Worm (Caenorhabditis elegans): Measurements from ENCODE around the gene mut-7.

The mut-7 gene

DNA sequence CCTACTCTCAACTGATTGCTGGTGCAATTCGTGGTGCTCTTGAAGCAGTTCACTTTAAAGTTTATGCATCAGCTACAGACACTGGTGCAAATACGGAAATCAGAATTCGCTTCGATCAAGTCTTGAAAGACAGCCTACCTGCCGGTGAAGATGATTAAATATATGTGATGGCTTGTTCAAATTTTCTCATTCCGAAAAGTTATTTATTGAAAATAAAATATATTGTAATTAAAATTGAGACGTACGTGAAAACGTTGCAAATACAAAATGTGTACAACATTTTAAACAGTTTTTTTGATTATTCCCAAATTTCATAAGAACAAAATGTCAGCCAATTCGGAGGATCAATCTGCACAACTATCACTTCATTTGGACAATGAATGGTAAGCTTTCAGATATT, 15.3 kb downstream of the mut-7 start, which contains the start of gene ZK1098.6:
ZK1098.6 (plus strand) TSS at position 301 of the 400 bp plus-strand sequence.
- TF ChIP-seq hrde-1 (tag; optimal IDR thresholded peaks at IDR 0.05; ENCODE audit: borderline replicate concordance) (no peak), B0019.2 (GFP tag; conservative IDR thresholded peaks at IDR 0.05) (no peak), B0035.1 (tag; optimal IDR thresholded peaks at IDR 0.05) (no peak), zfh-2 (GFP tag; conservative IDR thresholded peaks at IDR 0.05) (no peak), dpff-1 (tag; optimal IDR thresholded peaks at IDR 0.05) (no peak), Y79H2A.3 (GFP tag; conservative IDR thresholded peaks at IDR 0.05) (no peak)

DNA sequence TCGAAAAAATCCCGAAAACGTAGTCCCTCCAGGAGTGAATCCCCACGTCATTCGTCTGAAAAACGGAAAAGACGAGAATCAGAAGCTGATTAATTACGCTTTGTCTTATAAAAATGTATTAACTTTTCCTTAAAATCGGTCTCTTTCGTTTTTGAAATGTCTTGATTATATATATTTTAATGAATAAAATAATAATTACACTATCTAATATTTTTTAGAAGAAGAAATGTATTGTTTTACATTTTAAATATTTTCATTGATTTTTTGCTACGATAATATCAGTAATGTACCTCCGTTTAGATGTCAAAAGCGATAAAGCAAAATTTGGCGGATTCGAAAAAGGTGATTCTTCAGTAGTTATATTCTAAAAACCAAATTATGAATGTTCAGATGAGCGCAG, 16.9 kb downstream of the mut-7 start, which contains the start of gene trpp-3:
trpp-3 (plus strand) TSS at position 301 of the 400 bp plus-strand sequence.
- TF ChIP-seq lin-26 (GFP tag; IDR thresholded peaks at IDR 0.05) (no peak), hmg-20 (GFP tag; IDR thresholded peaks at IDR 0.05) (no peak), snpc-3.4 (tag; optimal IDR thresholded peaks at IDR 0.05) (no peak), attf-6 (GFP tag; IDR thresholded peaks at IDR 0.05) (no peak), ztf-25 (GFP tag; IDR thresholded peaks at IDR 0.05) (no peak), ceh-100 (GFP tag; IDR thresholded peaks at IDR 0.05) (no peak), cebp-2 (GFP tag; IDR thresholded peaks at IDR 0.05) (no peak)

ce11 chrIII:9523581-9523980, 18.6 kb downstream of the mut-7 start, which contains the start of gene mrps-23:
Gene mrps-23, minus strand, starts transcription at chrIII:9523672.
- TF ChIP-seq madf-3 (GFP tag; IDR thresholded peaks at IDR 0.05) (0 out of 2 replicates have a peak, but pooled peaks have one; percentile 25), pbrm-1 (GFP tag; IDR thresholded peaks at IDR 0.05) (0 out of 2 replicates have a peak, but pooled peaks have one; percentile 11), cebp-1 (GFP tag; IDR thresholded peaks at IDR 0.05) (no peak), cebp-1 (tag; optimal IDR thresholded peaks at IDR 0.05) (peak; percentile 13), F22D6.2 (tag; optimal IDR thresholded peaks at IDR 0.05) (no peak), mcd-1 (GFP tag; IDR thresholded peaks at IDR 0.05) (0 out of 2 replicates have a peak, but pooled peaks have one; percentile 7), dox-1 (GFP tag; IDR thresholded peaks at IDR 0.05) (0 out of 2 replicates have a peak, but pooled peaks have one; percentile 33), F23B12.7 (tag; optimal IDR thresholded peaks at IDR 0.05; ENCODE audit: insufficient read depth) (peak; percentile 33), let-526 (GFP tag; IDR thresholded peaks at IDR 0.05) (no peak), Y53G8AR.9 (GFP tag; conservative IDR thresholded peaks at IDR 0.05) (0 out of 2 replicates have a peak, but pooled peaks have one; percentile 8), ztf-18 (tag; optimal IDR thresholded peaks at IDR 0.05) (peak; percentile 43), nfya-1 (tag; optimal IDR thresholded peaks at IDR 0.05; ENCODE audit: borderline replicate concordance, insufficient read depth) (no peak)

- TF ChIP-seq pha-4 (tag; optimal IDR thresholded peaks at IDR 0.05) = no peak
- TF ChIP-seq let-607 (tag; optimal IDR thresholded peaks at IDR 0.05) = peak in 1 of 2 experiments; percentile 54
- TF ChIP-seq egl-44 (GFP tag; IDR thresholded peaks at IDR 0.05) = no peak
- TF ChIP-seq egrh-3 (GFP tag; IDR thresholded peaks at IDR 0.05) = no peak
- TF ChIP-seq hsf-1 (GFP tag; IDR thresholded peaks at IDR 0.05) = peak; percentile 35; the same call in 1 of the 2 replicates
- peak; percentile 80 for TF ChIP-seq B0336.3 (GFP tag; IDR thresholded peaks at IDR 0.05)
- 0 out of 2 replicates have a peak, but pooled peaks have one; percentile 33 for TF ChIP-seq B0019.2 (GFP tag; conservative IDR thresholded peaks at IDR 0.05)
- TF ChIP-seq cebp-1 (GFP tag; IDR thresholded peaks at IDR 0.05) = no peak
- peak; percentile 78 for TF ChIP-seq cebp-1 (tag; optimal IDR thresholded peaks at IDR 0.05)
- TF ChIP-seq madf-6 (GFP tag; IDR thresholded peaks at IDR 0.05) = peak; percentile 79
- TF ChIP-seq nhr-80 (tag; optimal IDR thresholded peaks at IDR 0.05) = peak; percentile 76
- TF ChIP-seq C06A6.2 (GFP tag; conservative IDR thresholded peaks at IDR 0.05) = peak; percentile 54; the same call in 1 of the 2 replicates
- TF ChIP-seq lin-35 (GFP tag; optimal IDR thresholded peaks at IDR 0.05) = peak in 2 of 3 experiments; percentile 28 to 83
- TF ChIP-seq rec-8 (tag; optimal IDR thresholded peaks at IDR 0.05) = no peak
- peak; percentile 40 for TF ChIP-seq ztf-26 (tag; optimal IDR thresholded peaks at IDR 0.05)
- TF ChIP-seq F37B4.10 (GFP tag; IDR thresholded peaks at IDR 0.05) = no peak
- no peak for TF ChIP-seq dpff-1 (tag; optimal IDR thresholded peaks at IDR 0.05)
- no peak for TF ChIP-seq nhr-120 (GFP tag; IDR thresholded peaks at IDR 0.05)
- peak; percentile 64; the same call in 1 of the 2 replicates for TF ChIP-seq hmg-20 (GFP tag; IDR thresholded peaks at IDR 0.05)
- peak; percentile 69 for TF ChIP-seq tlf-1 (GFP tag; optimal IDR thresholded peaks at IDR 0.05)
- TF ChIP-seq lsl-1 (GFP tag; optimal IDR thresholded peaks at IDR 0.05) = peak; percentile 72
These were observed 20.6 kb downstream of the mut-7 start, which contains the start of the genes clu-1 and prp-40 for ce11 chrIII:9521410-9522090. Gene clu-1, minus strand, starts transcription at chrIII:9521460. Gene prp-40, plus strand, starts transcription at chrIII:9522075.
